2 fruit fly cellular contexts compared by ENCODE assay signal in the genomic region with DNA sequence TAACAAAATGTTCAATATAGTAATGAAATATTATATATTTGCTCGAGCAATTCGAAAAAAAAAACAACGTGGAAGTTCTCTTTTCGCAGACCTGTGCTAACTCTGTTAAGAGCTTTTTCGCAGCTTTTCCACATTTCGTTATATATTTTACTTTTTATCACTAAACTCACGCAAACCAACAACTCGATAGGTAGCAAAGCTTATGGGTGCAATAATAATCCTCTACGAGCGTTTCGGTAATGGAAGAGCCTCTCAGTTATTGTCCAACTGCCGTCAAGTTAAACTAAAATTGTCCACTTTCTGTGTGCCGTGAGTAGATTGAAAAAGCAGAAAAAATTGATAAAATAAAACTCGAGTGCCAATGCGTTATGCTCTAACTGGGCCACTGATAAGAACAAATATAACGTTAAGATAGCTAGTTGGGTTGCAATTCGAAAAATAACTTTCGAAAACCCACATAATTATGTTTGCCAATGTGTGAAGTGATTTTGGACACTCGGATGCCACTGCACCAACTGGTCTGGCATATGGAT.
TF ChIP-seq lines count a peak whose summit lies in the region.

Tsp29Fa (plus strand) TSS at position 253 of the 533 bp plus-strand sequence.

- no peak for TF ChIP-seq CTCF in whole organism, embryonic (GFP tag; optimal IDR thresholded peaks at IDR 0.05; lab: Kevin White, UChicago)

TF ChIP-seq in whole organism, adult, 20 proteins besides CTCF, POLR2A, EP300 and RAD21:
- TF ChIP-seq CG5204 (GFP tag; optimal IDR thresholded peaks at IDR 0.05; lab: Kevin White, UChicago) (no peak), cnc (optimal IDR thresholded peaks at IDR 0.05; lab: Kevin White, UChicago) (no peak), CG7101 (tag; optimal IDR thresholded peaks at IDR 0.05; lab: Kevin White, UChicago) (no peak), kay (GFP tag; lab: Kevin White, UChicago; ENCODE audit: borderline replicate concordance) (peak; percentile 78), bab1 (GFP tag; optimal IDR thresholded peaks at IDR 0.05; lab: Kevin White, UChicago) (no peak), CG7045 (GFP tag; optimal IDR thresholded peaks at IDR 0.05; lab: Kevin White, UChicago) (no peak), tj (GFP tag; optimal IDR thresholded peaks at IDR 0.05; lab: Kevin White, UChicago) (no peak), CG1620 (GFP tag; optimal IDR thresholded peaks at IDR 0.05; lab: Kevin White, UChicago) (no peak), cic (GFP tag; optimal IDR thresholded peaks at IDR 0.05; lab: Kevin White, UChicago) (peak; percentile 63)

TF ChIP-seq in whole organism, embryonic, 481 proteins besides CTCF, POLR2A, EP300 and RAD21:
- TF ChIP-seq Jarid2 (GFP tag; optimal IDR thresholded peaks at IDR 0.05; lab: Kevin White, UChicago) (peak; percentile 17), salm (tag; optimal IDR thresholded peaks at IDR 0.05; lab: Kevin White, UChicago) (no peak), z (GFP tag; IDR thresholded peaks at IDR 0.05; lab: Robert Waterston, UW) (no peak), E2f2 (GFP tag; IDR thresholded peaks at IDR 0.05; lab: Robert Waterston, UW) (no peak), CG8281 (tag; optimal IDR thresholded peaks at IDR 0.05; lab: Kevin White, UChicago) (peak; percentile 23), row (GFP tag; IDR thresholded peaks at IDR 0.05; lab: Robert Waterston, UW) (no peak), CG2129 (GFP tag; IDR thresholded peaks at IDR 0.05; lab: Robert Waterston, UW; ENCODE audit: partially characterized antibody) (no peak), PHDP (tag; optimal IDR thresholded peaks at IDR 0.05; lab: Kevin White, UChicago) (no peak), vnd (GFP tag; IDR thresholded peaks at IDR 0.05; lab: Robert Waterston, UW; ENCODE audit: partially characterized antibody) (0 out of 3 replicates have a peak, but pooled peaks have one; percentile 33), hbn (GFP tag; IDR thresholded peaks at IDR 0.05; lab: Robert Waterston, UW; ENCODE audit: partially characterized antibody) (no peak), CG1792 (GFP tag; optimal IDR thresholded peaks at IDR 0.05; lab: Kevin White, UChicago) (no peak), jigr1 (GFP tag; IDR thresholded peaks at IDR 0.05; lab: Robert Waterston, UW) (no peak), Atf3 (GFP tag; optimal IDR thresholded peaks at IDR 0.05; lab: Kevin White, UChicago) (no peak), Med (GFP tag; lab: Kevin White, UChicago) (peak; percentile 9), tio (GFP tag; optimal IDR thresholded peaks at IDR 0.05; lab: Kevin White, UChicago) (no peak), lab (GFP tag; optimal IDR thresholded peaks at IDR 0.05; lab: Kevin White, UChicago) (peak; percentile 0), Eip74EF (GFP tag; optimal IDR thresholded peaks at IDR 0.05; lab: Kevin White, UChicago) (no peak), Doc2 (GFP tag; IDR thresholded peaks at IDR 0.05; lab: Robert Waterston, UW) (no peak), CrebB (tag; optimal IDR thresholded peaks at IDR 0.05; lab: Kevin White, UChicago) (no peak), exex (tag; optimal IDR thresholded peaks at IDR 0.05; lab: Kevin White, UChicago) (peak; percentile 64), CG34376 (GFP tag; optimal IDR thresholded peaks at IDR 0.05; lab: Kevin White, UChicago) (peak; percentile 71), NC2α (GFP tag; optimal IDR thresholded peaks at IDR 0.05; lab: Kevin White, UChicago) (no peak), Six4 (GFP tag; optimal IDR thresholded peaks at IDR 0.05; lab: Kevin White, UChicago) (no peak), CG1832 (GFP tag; optimal IDR thresholded peaks at IDR 0.05; lab: Kevin White, UChicago) (no peak), Ets65A (GFP tag; lab: Kevin White, UChicago) (peak; percentile 57), chn (GFP tag; optimal IDR thresholded peaks at IDR 0.05; lab: Kevin White, UChicago) (no peak), CG11696 (GFP tag; IDR thresholded peaks at IDR 0.05; lab: Robert Waterston, UW) (no peak), chinmo (GFP tag; IDR thresholded peaks at IDR 0.05; lab: Robert Waterston, UW; ENCODE audit: partially characterized antibody) (0 out of 4 replicates have a peak, but pooled peaks have one; percentile 45), sens (GFP tag; lab: Kevin White, UChicago) (no peak), Gsc (GFP tag; IDR thresholded peaks at IDR 0.05; lab: Robert Waterston, UW) (no peak), CG8924 (tag; optimal IDR thresholded peaks at IDR 0.05; lab: Kevin White, UChicago) (no peak), grn (GFP tag; optimal IDR thresholded peaks at IDR 0.05; lab: Kevin White, UChicago) (peak; percentile 80), GATAe (GFP tag; conservative IDR thresholded peaks at IDR 0.05; lab: Robert Waterston, UW) (peak; percentile 40; the same call in 1 of the 2 replicates)

Comparison
In these comparisons a context has a peak if more than half of its experiments do, and no peak if none do; other contexts are left out.
1. Of the 1 proteins assayed by ChIP-seq in both whole organism, embryonic and whole organism, adult: peak only in whole organism, embryonic: none; only in whole organism, adult: kay; in both: none; in neither: 0.